Worm (Caenorhabditis elegans) whole organism, young adult: ENCODE data around the gene pgl-1.

ENCODE experiments used
- ama-1 ChIP-seq, 3 experiments: fragments of 150-350 bp in 1 of 3; sonication (generic microtip) in 2 of 3; optimal IDR thresholded peaks; 2 replicates each; lab custom pipeline; 2014 to 2018; ENCODE audit warnings: missing biosample characterization in 2 of 3, missing genetic modification characterization in 2 of 3, missing genetic modification reagents in 2 of 3
- ceh-58 ChIP-seq: fragments of 200-800 bp; sonication (Bioruptor generic); IDR thresholded peaks from 2 replicates; pipeline ENCODE4 v1.3.6; 2022; ENCODE audit warnings: missing genetic modification characterization, missing compliant biosample characterization

DNA sequence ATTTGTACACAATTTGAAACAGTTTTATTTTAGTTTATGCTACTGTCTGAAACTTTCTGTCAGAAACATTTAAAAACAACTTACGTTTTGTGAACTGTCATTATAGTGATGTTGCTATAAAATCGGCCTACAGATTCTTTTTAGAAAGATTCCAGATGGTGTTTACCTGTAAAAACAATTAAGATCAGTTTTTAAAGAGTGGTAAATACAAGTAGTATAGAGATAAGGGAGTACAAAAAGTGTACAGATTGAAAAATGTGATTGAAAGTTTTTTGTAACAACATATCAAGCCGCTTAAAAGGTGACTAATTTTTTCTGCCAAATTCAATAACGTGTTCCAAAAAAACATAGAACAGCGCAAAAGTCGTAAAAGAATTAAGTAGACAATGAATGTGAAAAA, 39.6 kb downstream of the pgl-1 start, which contains the start of gene npr-12:
- no peak for TF ChIP-seq ama-1 (optimal IDR thresholded peaks at IDR 0.05; lab: Kevin White, UChicago)
- no peak for TF ChIP-seq ama-1 (GFP tag; optimal IDR thresholded peaks at IDR 0.05; lab: Kevin White, UChicago)
- no peak for TF ChIP-seq ceh-58 (GFP tag; lab: Robert Waterston, UW)
